Fruit fly (Drosophila melanogaster): ENCODE measurements around the gene CG31221.

The CG31221 gene

DNA sequence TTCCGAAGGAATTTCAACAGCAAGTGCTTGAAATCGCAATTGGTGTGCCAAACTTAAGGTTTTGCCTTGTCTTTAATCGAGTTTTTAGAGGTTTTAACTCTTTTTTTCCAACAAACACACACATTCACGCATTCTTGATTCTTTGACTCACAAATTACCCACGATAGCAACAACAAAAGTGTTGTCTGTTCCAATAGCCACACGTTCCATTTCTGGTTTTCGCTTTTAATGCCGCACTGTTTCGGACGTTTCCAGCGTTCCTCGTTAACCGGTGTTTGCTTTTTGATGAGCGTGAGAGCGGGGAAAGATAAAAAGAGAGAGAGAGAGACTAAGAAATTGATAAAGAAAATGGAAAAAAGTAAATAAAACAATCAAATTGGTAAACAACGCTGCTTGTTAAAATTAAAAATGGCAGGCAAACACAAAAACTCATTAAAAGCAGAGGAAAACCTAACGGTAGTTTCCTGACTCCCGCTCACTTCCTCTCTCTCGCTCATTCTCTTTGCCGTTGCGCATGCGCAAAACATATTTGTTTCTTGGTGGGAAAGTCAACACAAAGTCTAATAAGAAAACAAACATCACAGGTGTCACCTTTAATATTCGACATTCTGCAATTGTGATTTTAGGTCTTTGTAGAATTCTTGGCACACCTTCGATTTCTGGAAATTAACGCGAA is 51.5 kb downstream of the CG31221 start (continued):
- TF ChIP-seq CG4424 (GFP tag; optimal IDR thresholded peaks at IDR 0.05) (peak; percentile 48), slp2 (GFP tag; optimal IDR thresholded peaks at IDR 0.05) (no peak), nom (GFP tag; optimal IDR thresholded peaks at IDR 0.05) (no peak), pita (GFP tag; optimal IDR thresholded peaks at IDR 0.05) (no peak), Taf1 (GFP tag; IDR thresholded peaks at IDR 0.05) (no peak), CG10274 (GFP tag; optimal IDR thresholded peaks at IDR 0.05) (no peak), ttk (GFP tag; IDR thresholded peaks at IDR 0.05) (peak; percentile 24; the same call in 1 of the 2 replicates), CG4360 (GFP tag; IDR thresholded peaks at IDR 0.05) (peak; percentile 64), usp (GFP tag; optimal IDR thresholded peaks at IDR 0.05) (no peak), CG6765 (GFP tag; optimal IDR thresholded peaks at IDR 0.05) (peak; percentile 38), CG8765 (GFP tag; IDR thresholded peaks at IDR 0.05) (no peak), CG14965 (GFP tag; optimal IDR thresholded peaks at IDR 0.05; ENCODE audit: borderline replicate concordance) (peak; percentile 39), mld (GFP tag; IDR thresholded peaks at IDR 0.05; ENCODE audit: partially characterized antibody) (no peak), Bgb (GFP tag; IDR thresholded peaks at IDR 0.05; ENCODE audit: partially characterized antibody) (no peak), PHDP (tag; optimal IDR thresholded peaks at IDR 0.05) (peak; percentile 77), CG11560 (tag; IDR thresholded peaks at IDR 0.05) (no peak), CG3281 (GFP tag; optimal IDR thresholded peaks at IDR 0.05) (peak; percentile 67), HmgZ (tag; optimal IDR thresholded peaks at IDR 0.05) (peak; percentile 72), CG31365 (tag; optimal IDR thresholded peaks at IDR 0.05) (peak; percentile 57), CG6813 (GFP tag; optimal IDR thresholded peaks at IDR 0.05) (peak; percentile 77), da (GFP tag; optimal IDR thresholded peaks at IDR 0.05) (no peak), GATAe (GFP tag; conservative IDR thresholded peaks at IDR 0.05) (no peak), ham (GFP tag; IDR thresholded peaks at IDR 0.05) (no peak), Xrp1 (GFP tag; IDR thresholded peaks at IDR 0.05) (peak; percentile 69), Eip74EF (GFP tag; optimal IDR thresholded peaks at IDR 0.05) (peak in 1 of 2 experiments; percentile 55), Lpt (GFP tag; optimal IDR thresholded peaks at IDR 0.05) (no peak), CG1529 (GFP tag; optimal IDR thresholded peaks at IDR 0.05) (peak; percentile 76), Chrac-16 (GFP tag; optimal IDR thresholded peaks at IDR 0.05) (no peak), Jarid2 (GFP tag; optimal IDR thresholded peaks at IDR 0.05) (no peak), CG9876 (GFP tag; optimal IDR thresholded peaks at IDR 0.05) (peak; percentile 17), CG14441 (GFP tag; IDR thresholded peaks at IDR 0.05) (no peak; the same call in 1 of the 2 replicates), Dad (GFP tag; optimal IDR thresholded peaks at IDR 0.05) (no peak), ewg (GFP tag; optimal IDR thresholded peaks at IDR 0.05) (peak; percentile 58), CG9797 (GFP tag; optimal IDR thresholded peaks at IDR 0.05) (no peak), Hr3 (GFP tag; optimal IDR thresholded peaks at IDR 0.05) (no peak), CG34224 (GFP tag; IDR thresholded peaks at IDR 0.05; ENCODE audit: partially characterized antibody) (0 out of 3 replicates have a peak, but pooled peaks have one; percentile 11), cad (GFP tag; optimal IDR thresholded peaks at IDR 0.05) (no peak), klu (GFP tag; IDR thresholded peaks at IDR 0.05) (no peak), hb (GFP tag; IDR thresholded peaks at IDR 0.05; ENCODE audit: partially characterized antibody) (no peak), scrt (GFP tag; optimal IDR thresholded peaks at IDR 0.05) (peak; percentile 32), CG17385 (GFP tag; optimal IDR thresholded peaks at IDR 0.05) (peak; percentile 49), Asciz (GFP tag; optimal IDR thresholded peaks at IDR 0.05) (peak; percentile 94), CG8359 (GFP tag; optimal IDR thresholded peaks at IDR 0.05; ENCODE audit: borderline replicate concordance) (peak; percentile 80), H15 (GFP tag; IDR thresholded peaks at IDR 0.05) (0 out of 3 replicates have a peak, but pooled peaks have one; percentile 31), CG5180 (GFP tag; optimal IDR thresholded peaks at IDR 0.05) (peak; percentile 60), CG5245 (GFP tag; optimal IDR thresholded peaks at IDR 0.05) (no peak), MTF-1 (GFP tag; optimal IDR thresholded peaks at IDR 0.05; ENCODE audit: borderline replicate concordance) (peak; percentile 73), CG13775 (GFP tag; optimal IDR thresholded peaks at IDR 0.05) (peak; percentile 54), CG11696 (GFP tag; IDR thresholded peaks at IDR 0.05) (no peak)

Measured in whole organism, embryonic.